Worm (Caenorhabditis elegans) whole organism, midembryonic: ENCODE data around the gene lmp-1.

Source experiments
- ref-1 ChIP-seq: fragments of 200-800 bp; sonication (Bioruptor generic); conservative IDR thresholded peaks from 2 replicates; pipeline ENCODE4 v1.3.6; 2022; ENCODE audit warnings: missing genetic modification reagents, missing genetic modification characterization, missing compliant biosample characterization
- tab-1 ChIP-seq: fragments of 200-800 bp; sonication (Bioruptor generic); IDR thresholded peaks from 2 replicates; pipeline ENCODE4 v1.3.6; 2022; ENCODE audit warnings: missing genetic modification characterization, missing compliant biosample characterization

- TF ChIP-seq tab-1 (no peak), ref-1 (GFP tag; lab: Robert Waterston, UW) (no peak)
Measured at ce11 chrX:6333998-6334397, 43.5 kb downstream of the lmp-1 start, which contains the start of gene col-171.
